Fruit fly (Drosophila melanogaster): ENCODE results near the gene CG6813.

Gene CG6813

DNA sequence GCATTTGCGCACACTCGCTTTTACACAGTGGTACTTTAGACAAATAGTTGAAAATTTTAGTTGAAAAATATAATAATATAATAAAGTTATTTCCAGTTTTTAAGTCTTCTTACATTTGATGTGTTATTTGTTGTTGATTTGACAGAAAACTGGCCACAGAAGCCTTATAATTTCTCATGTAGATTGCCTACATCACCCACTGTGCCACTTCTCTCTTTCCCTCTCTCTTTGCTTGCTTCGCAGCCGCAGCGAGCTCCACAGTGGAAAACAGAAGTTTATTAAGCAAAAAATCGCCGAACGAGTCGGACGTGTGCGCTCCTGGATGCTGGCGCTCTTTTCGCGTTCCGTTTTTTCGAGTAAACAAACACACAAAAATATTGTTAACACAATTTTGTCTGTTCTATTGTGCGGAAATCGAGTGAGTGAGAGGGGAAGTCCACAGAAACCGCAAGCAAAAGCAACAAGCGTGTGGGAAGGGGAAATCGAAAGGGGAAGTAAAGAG, 29.5 kb upstream of the CG6813 start, which contains the start of gene CG42327 (continued):
- TF ChIP-seq D19B (GFP tag; optimal IDR thresholded peaks at IDR 0.05) (peak; percentile 68), ems (GFP tag; optimal IDR thresholded peaks at IDR 0.05) (peak; percentile 85), wdn (GFP tag; IDR thresholded peaks at IDR 0.05) (peak; percentile 91), insv (GFP tag; optimal IDR thresholded peaks at IDR 0.05) (peak in 1 of 2 experiments; percentile 44), gce (GFP tag; IDR thresholded peaks at IDR 0.05) (peak; percentile 91), jumu (GFP tag; optimal IDR thresholded peaks at IDR 0.05) (peak; percentile 84), NC2β (GFP tag; optimal IDR thresholded peaks at IDR 0.05) (peak; percentile 84), CG12219 (GFP tag; optimal IDR thresholded peaks at IDR 0.05) (peak; percentile 90), Trl (optimal IDR thresholded peaks at IDR 0.05) (peak; percentile 63 to 74), Trl (GFP tag; optimal IDR thresholded peaks at IDR 0.05) (peak; percentile 85), CG18011 (GFP tag; optimal IDR thresholded peaks at IDR 0.05) (peak; percentile 76), CG1792 (GFP tag; optimal IDR thresholded peaks at IDR 0.05) (peak; percentile 65), CG4424 (GFP tag; optimal IDR thresholded peaks at IDR 0.05) (peak; percentile 95), chn (GFP tag; optimal IDR thresholded peaks at IDR 0.05) (peak; percentile 92), D19A (tag; optimal IDR thresholded peaks at IDR 0.05) (peak; percentile 93), E2f2 (GFP tag; IDR thresholded peaks at IDR 0.05) (peak; percentile 82), yki (optimal IDR thresholded peaks at IDR 0.05) (no peak), CG13775 (GFP tag; optimal IDR thresholded peaks at IDR 0.05) (peak; percentile 92), mam (GFP tag; optimal IDR thresholded peaks at IDR 0.05) (peak; percentile 47), CG3065 (GFP tag; optimal IDR thresholded peaks at IDR 0.05) (peak; percentile 88), chm (GFP tag; IDR thresholded peaks at IDR 0.05) (peak; percentile 98), Dfd (GFP tag; optimal IDR thresholded peaks at IDR 0.05) (no peak), fru (optimal IDR thresholded peaks at IDR 0.05) (no peak), Hr78 (GFP tag; optimal IDR thresholded peaks at IDR 0.05) (peak in 1 of 2 experiments; percentile 83), gcm (GFP tag; optimal IDR thresholded peaks at IDR 0.05) (peak; percentile 96), Hmr (GFP tag; optimal IDR thresholded peaks at IDR 0.05) (peak; percentile 92), hbn (GFP tag; IDR thresholded peaks at IDR 0.05; ENCODE audit: partially characterized antibody) (no peak), Hey (tag; optimal IDR thresholded peaks at IDR 0.05) (no peak), Opbp (GFP tag; IDR thresholded peaks at IDR 0.05; ENCODE audit: partially characterized antibody) (0 out of 3 replicates have a peak, but pooled peaks have one; percentile 43), Poxn (GFP tag; IDR thresholded peaks at IDR 0.05) (0 out of 2 replicates have a peak, but pooled peaks have one; percentile 29), CG8290 (GFP tag; optimal IDR thresholded peaks at IDR 0.05) (peak; percentile 80), CG8290 (tag; optimal IDR thresholded peaks at IDR 0.05) (peak; percentile 23 to 74), Hsf (GFP tag; optimal IDR thresholded peaks at IDR 0.05) (peak; percentile 90), zfh2 (GFP tag; optimal IDR thresholded peaks at IDR 0.05) (peak; percentile 20), trem (tag; optimal IDR thresholded peaks at IDR 0.05) (peak; percentile 91), CG12155 (GFP tag; optimal IDR thresholded peaks at IDR 0.05) (peak; percentile 85), CG31388 (GFP tag; optimal IDR thresholded peaks at IDR 0.05) (peak; percentile 76), CG15269 (tag; optimal IDR thresholded peaks at IDR 0.05) (peak; percentile 94), E2f1 (GFP tag; IDR thresholded peaks at IDR 0.05) (peak; percentile 96), Ets65A (GFP tag) (peak; percentile 89), CG30431 (GFP tag; optimal IDR thresholded peaks at IDR 0.05) (peak; percentile 95), sna (GFP tag; IDR thresholded peaks at IDR 0.05; ENCODE audit: partially characterized antibody) (peak; percentile 64), caup (GFP tag; optimal IDR thresholded peaks at IDR 0.05; ENCODE audit: severe bottlenecking) (peak; percentile 89), CG18262 (tag; optimal IDR thresholded peaks at IDR 0.05) (peak; percentile 97), Xbp1 (GFP tag; optimal IDR thresholded peaks at IDR 0.05) (peak; percentile 96), CG18764 (GFP tag; optimal IDR thresholded peaks at IDR 0.05) (peak; percentile 90), gsb (GFP tag; IDR thresholded peaks at IDR 0.05) (peak; percentile 79), pan (optimal IDR thresholded peaks at IDR 0.05) (no peak), pan (GFP tag; optimal IDR thresholded peaks at IDR 0.05 in 1 of 2, IDR thresholded peaks at IDR 0.05 in 1 of 2) (peak in 1 of 2 experiments; percentile 98), Blimp-1 (GFP tag; optimal IDR thresholded peaks at IDR 0.05) (peak; percentile 97), CG7357 (GFP tag; IDR thresholded peaks at IDR 0.05) (peak; percentile 77; the same call in 2 of the 3 replicates), CG8388 (GFP tag; optimal IDR thresholded peaks at IDR 0.05) (peak; percentile 97)

Measured in whole organism, embryonic.